Worm (Caenorhabditis elegans): ENCODE data around the gene C36A4.10.

DNA sequence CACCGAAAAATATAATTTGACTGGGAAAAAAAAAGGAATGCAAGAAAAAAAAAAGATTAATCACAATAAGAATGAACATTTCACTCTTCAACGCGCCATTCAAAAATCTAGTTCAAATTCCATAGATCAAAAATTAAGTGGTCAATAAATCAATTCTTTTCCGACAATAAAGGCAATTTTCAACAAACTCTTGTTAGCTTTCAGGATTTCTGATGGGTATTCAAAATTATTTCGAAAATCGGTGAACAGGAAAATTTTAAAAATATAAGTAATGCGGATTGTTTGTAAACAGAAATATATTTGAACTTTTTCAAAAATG is 30.4 kb downstream of the C36A4.10 start:
- no peak for TF ChIP-seq ceh-82 (tag; optimal IDR thresholded peaks at IDR 0.05)
- TF ChIP-seq blmp-1 (tag; optimal IDR thresholded peaks at IDR 0.05; ENCODE audit: insufficient read depth): no peak

All from whole organism, L2 larva.